Fruit fly (Drosophila melanogaster): ENCODE results near the gene mtrm.

DNA sequence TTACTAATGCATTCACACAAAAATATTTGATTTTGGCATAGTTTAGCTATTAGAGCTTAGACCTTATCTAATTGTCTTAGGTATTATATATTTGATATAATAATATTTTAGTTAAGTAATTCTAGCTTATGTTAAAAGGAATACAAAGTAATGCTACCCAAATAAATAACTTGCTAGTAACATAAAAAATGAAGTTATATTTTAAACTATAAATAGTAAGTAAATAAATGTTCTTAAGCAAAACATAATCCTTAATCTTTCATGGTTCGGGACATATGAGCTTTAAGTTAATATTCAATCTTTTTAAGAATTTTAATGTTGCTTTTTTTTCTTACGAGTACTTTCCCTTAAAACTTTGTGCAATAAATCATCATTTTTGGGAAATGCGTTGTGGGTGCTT lies 10.3 kb downstream of the mtrm start:
- no peak for TF ChIP-seq Dfd (GFP tag; optimal IDR thresholded peaks at IDR 0.05)
- TF ChIP-seq jumu (GFP tag; optimal IDR thresholded peaks at IDR 0.05), result no peak
- no peak for TF ChIP-seq Lpt (GFP tag; optimal IDR thresholded peaks at IDR 0.05)
- TF ChIP-seq C15 (GFP tag; IDR thresholded peaks at IDR 0.05), result no peak
- no peak for TF ChIP-seq CG15696 (tag; optimal IDR thresholded peaks at IDR 0.05)
- TF ChIP-seq Bgb (GFP tag; IDR thresholded peaks at IDR 0.05; ENCODE audit: partially characterized antibody), result no peak
- TF ChIP-seq psq (GFP tag; optimal IDR thresholded peaks at IDR 0.05), result no peak
- no peak for TF ChIP-seq mirr (GFP tag; optimal IDR thresholded peaks at IDR 0.05)
- TF ChIP-seq CG3065 (GFP tag; optimal IDR thresholded peaks at IDR 0.05), result no peak
- no peak for TF ChIP-seq CG16779 (GFP tag; IDR thresholded peaks at IDR 0.05)
